Fruit fly (Drosophila melanogaster): ENCODE measurements around the gene aspr.
"Not testable (repeated sequence)": the region's sequence is repeated elsewhere in the genome, so short reads cannot be mapped to it uniquely, and the experiment has no call there.

aspr gene

DNA sequence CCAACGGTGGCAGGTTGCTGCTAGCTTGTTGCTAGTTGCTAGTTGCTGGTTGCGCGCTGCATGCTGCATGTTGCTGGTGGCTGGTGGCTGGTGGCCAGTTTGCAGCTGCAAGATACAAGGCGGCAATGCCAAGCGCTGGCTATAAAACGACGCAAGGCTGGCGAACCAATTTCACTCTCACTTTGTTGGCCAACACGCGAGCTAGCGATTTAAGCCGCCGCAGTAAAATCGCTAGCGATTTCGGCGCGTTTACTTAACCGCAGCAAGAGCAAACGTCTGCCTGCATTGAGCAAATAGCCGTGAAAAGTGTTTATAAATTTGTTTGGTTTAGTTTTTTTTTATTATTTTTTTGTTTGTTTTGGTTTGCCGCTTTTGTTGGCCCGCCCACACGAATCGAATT, 14.5 kb upstream of the aspr start, which contains the start of gene CG15322:
CG15322 (plus strand) TSS at position 148 of the 400 bp plus-strand sequence.
- TF ChIP-seq Ets65A (GFP tag) (peak; percentile 41), CG8281 (tag; optimal IDR thresholded peaks at IDR 0.05) (no peak), CG30431 (GFP tag; optimal IDR thresholded peaks at IDR 0.05) (no peak), CG8359 (GFP tag; optimal IDR thresholded peaks at IDR 0.05; ENCODE audit: borderline replicate concordance) (peak; percentile 98), pnt (GFP tag; optimal IDR thresholded peaks at IDR 0.05) (no peak), H2.0 (GFP tag; IDR thresholded peaks at IDR 0.05) (no peak)

DNA sequence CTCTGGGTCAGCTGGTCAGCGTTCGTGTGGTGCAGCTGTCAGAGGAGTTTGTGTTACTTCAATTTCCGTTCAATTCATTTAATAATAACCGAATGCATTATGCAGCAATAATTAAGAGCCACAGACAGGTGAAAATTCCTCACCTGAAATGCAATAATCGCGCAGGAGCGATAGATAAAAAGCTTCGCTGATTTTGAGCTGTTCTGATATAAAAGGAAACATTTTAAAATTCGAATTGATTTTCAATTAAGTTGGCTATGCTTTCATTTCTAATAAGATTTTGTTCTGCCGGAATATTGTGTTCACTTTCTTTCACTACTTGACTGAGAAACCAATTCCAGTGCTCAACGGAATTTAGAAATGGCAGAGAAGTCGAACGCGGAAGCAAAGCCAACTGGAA, 8.4 kb upstream of the aspr start, which contains the start of gene CG42583:
CG42583 (plus strand) TSS at position 301 of the 400 bp plus-strand sequence.
- TF ChIP-seq Pdp1 (GFP tag; optimal IDR thresholded peaks at IDR 0.05) (no peak), Scr (GFP tag; IDR thresholded peaks at IDR 0.05; ENCODE audit: partially characterized antibody) (no peak), GATAe (GFP tag; conservative IDR thresholded peaks at IDR 0.05) (no peak), stwl (tag; optimal IDR thresholded peaks at IDR 0.05) (no peak), CG9932 (GFP tag; IDR thresholded peaks at IDR 0.05) (no peak), gcm2 (GFP tag; optimal IDR thresholded peaks at IDR 0.05) (no peak), CG5180 (GFP tag; optimal IDR thresholded peaks at IDR 0.05) (no peak), kah (GFP tag; optimal IDR thresholded peaks at IDR 0.05) (no peak), z (GFP tag; IDR thresholded peaks at IDR 0.05) (no peak), gsb (GFP tag; IDR thresholded peaks at IDR 0.05) (no peak), az2 (GFP tag; optimal IDR thresholded peaks at IDR 0.05) (no peak), NFAT (GFP tag; IDR thresholded peaks at IDR 0.05) (no peak), sima (GFP tag; optimal IDR thresholded peaks at IDR 0.05) (no peak), chinmo (GFP tag; IDR thresholded peaks at IDR 0.05; ENCODE audit: partially characterized antibody) (no peak), Spps (tag; optimal IDR thresholded peaks at IDR 0.05) (no peak), Sry-β (GFP tag; optimal IDR thresholded peaks at IDR 0.05) (no peak), Doc2 (GFP tag; IDR thresholded peaks at IDR 0.05) (no peak)

DNA sequence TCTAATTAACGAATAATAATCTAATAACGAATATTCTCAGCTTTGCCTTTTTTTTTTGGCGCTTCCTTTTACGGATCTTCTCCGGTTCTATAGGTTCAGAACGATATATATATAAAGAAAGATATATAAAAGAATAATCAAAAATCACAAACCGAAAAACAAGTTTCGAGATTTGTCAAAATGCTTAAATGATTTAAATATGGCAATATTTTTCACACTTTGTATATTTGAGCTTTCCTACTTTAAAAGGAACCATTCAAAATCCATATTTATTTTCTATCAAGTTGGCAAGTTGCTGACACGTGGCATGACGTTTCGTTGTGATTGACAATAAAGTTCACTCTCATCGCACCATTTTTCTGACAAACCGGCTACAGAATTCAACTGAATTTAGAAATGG, 7.2 kb upstream of the aspr start, which contains the start of gene CG34332:
CG34332 (plus strand) TSS at position 301 of the 400 bp plus-strand sequence.
- TF ChIP-seq dysf (GFP tag; IDR thresholded peaks at IDR 0.05) (no peak), CG13894 (tag; optimal IDR thresholded peaks at IDR 0.05) (no peak), gce (GFP tag; IDR thresholded peaks at IDR 0.05) (no peak), Aef1 (GFP tag; IDR thresholded peaks at IDR 0.05) (no peak), CG5953 (GFP tag; IDR thresholded peaks at IDR 0.05) (no peak)

DNA sequence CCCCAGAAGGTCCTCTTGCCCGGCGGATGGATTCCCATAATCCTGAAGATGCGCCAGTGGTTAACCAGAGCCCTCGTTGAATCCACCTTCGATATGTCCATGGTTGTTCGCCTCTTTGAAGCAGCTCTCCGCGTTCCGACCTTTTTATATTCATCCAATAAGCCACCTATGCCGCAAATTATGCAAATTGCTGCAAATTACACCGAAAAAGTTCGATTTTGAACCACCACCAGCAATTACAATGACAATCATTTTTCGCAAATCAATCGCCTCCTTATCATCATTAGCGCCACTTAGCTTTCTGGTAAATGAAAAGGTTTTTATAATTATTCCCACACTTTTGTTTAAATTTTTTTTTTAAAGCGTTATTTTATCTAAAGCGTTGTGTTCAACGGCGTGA, 4.8 kb upstream of the aspr start, which contains the start of gene Or19a:
Or19a (minus strand) TSS at position 101 of the 400 bp plus-strand sequence.
- TF ChIP-seq Abd-B (GFP tag; optimal IDR thresholded peaks at IDR 0.05); run (tag; optimal IDR thresholded peaks at IDR 0.05); dm (GFP tag; optimal IDR thresholded peaks at IDR 0.05): not testable (repeated sequence)

DNA sequence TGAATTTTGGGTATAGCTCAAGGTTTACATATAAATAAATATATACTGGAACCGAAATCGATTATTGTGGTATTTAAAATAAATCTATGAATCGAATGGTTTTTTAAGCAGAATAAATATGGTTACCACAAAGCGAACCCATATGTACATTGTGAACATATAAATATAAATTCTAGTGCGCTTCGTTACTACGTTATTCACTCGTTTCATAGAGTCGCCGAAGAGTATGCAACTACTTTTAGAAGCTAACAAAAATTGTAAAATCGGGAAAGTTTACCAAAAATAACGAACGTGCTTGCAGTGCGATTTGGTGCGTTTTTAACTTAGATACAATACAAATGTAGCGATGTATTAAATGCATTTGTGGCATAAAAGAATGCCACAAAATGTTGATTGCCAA, 8.0 kb downstream of the aspr start:
- TF ChIP-seq Adf1 (GFP tag; IDR thresholded peaks at IDR 0.05): no peak
- TF ChIP-seq HHEX (GFP tag; optimal IDR thresholded peaks at IDR 0.05): no peak
- no peak for TF ChIP-seq Mad (GFP tag; optimal IDR thresholded peaks at IDR 0.05)
- TF ChIP-seq sens (GFP tag): peak; percentile 4
- no peak for TF ChIP-seq gcm2 (GFP tag; optimal IDR thresholded peaks at IDR 0.05)
- TF ChIP-seq Meics (GFP tag; optimal IDR thresholded peaks at IDR 0.05): peak; percentile 91
- TF ChIP-seq CG16863 (GFP tag; optimal IDR thresholded peaks at IDR 0.05): no peak
- TF ChIP-seq CG1792 (GFP tag; optimal IDR thresholded peaks at IDR 0.05): no peak

All from whole organism, embryonic.